Fruit fly (Drosophila melanogaster) whole organism, adult: Measurements from ENCODE around the gene bcn92.

ENCODE experiments used
- CG11617 ChIP-seq: fragments of 200-800 bp; sonication (Bioruptor generic); optimal IDR thresholded peaks from 2 replicates; lab custom pipeline; 2017; ENCODE audit warnings: mild to moderate bottlenecking, missing biosample characterization, missing genetic modification reagents, missing genetic modification characterization
- CG12768 ChIP-seq: fragments of 200-800 bp; sonication (Bioruptor generic); optimal IDR thresholded peaks from 2 replicates; lab custom pipeline; 2017; ENCODE audit warnings: missing biosample characterization, missing genetic modification characterization, mild to moderate bottlenecking, moderate library complexity, missing genetic modification reagents
- CG14711 ChIP-seq: fragments of 200-800 bp; sonication (Bioruptor generic); optimal IDR thresholded peaks from 2 replicates; lab custom pipeline; 2018; ENCODE audit warnings: missing biosample characterization, mild to moderate bottlenecking, missing genetic modification characterization, moderate library complexity
- CG1620 ChIP-seq: fragments of 200-800 bp; sonication (Bioruptor generic); optimal IDR thresholded peaks from 2 replicates; lab custom pipeline; 2016; ENCODE audit warnings: missing biosample characterization, missing genetic modification characterization
- CG33017 ChIP-seq: fragments of 200-800 bp; sonication (Bioruptor generic); optimal IDR thresholded peaks from 2 replicates; lab custom pipeline; 2018; ENCODE audit warnings: missing biosample characterization, mild to moderate bottlenecking, missing genetic modification characterization, moderate library complexity
- CG5204 ChIP-seq: fragments of 200-800 bp; sonication (Bioruptor generic); optimal IDR thresholded peaks from 2 replicates; lab custom pipeline; 2016; ENCODE audit warnings: missing biosample characterization, missing genetic modification characterization
- CG7045 ChIP-seq: fragments of 200-800 bp; sonication (Bioruptor generic); optimal IDR thresholded peaks from 2 replicates; lab custom pipeline; 2017; ENCODE audit warnings: missing biosample characterization, mild to moderate bottlenecking, missing genetic modification characterization
- CG7101 ChIP-seq: fragments of 200-800 bp; sonication (Bioruptor generic); optimal IDR thresholded peaks from 2 replicates; lab custom pipeline; 2018; ENCODE audit warnings: missing biosample characterization, mild to moderate bottlenecking, missing genetic modification characterization, moderate library complexity
- Clk ChIP-seq: fragments of 200-800 bp; sonication (Bioruptor generic); optimal IDR thresholded peaks from 2 replicates; lab custom pipeline; 2017; ENCODE audit warnings: missing biosample characterization, missing genetic modification characterization
- Crg-1 ChIP-seq: fragments of 200-800 bp; sonication (Bioruptor generic); optimal IDR thresholded peaks from 2 replicates; lab custom pipeline; 2016; ENCODE audit warnings: missing biosample characterization, missing genetic modification characterization
- Hr96 ChIP-seq: fragments of 200-800 bp; sonication (Bioruptor generic); optimal IDR thresholded peaks from 2 replicates; lab custom pipeline; 2016; ENCODE audit warnings: missing biosample characterization, missing genetic modification characterization
- Mnt ChIP-seq: fragments of 200-800 bp; sonication (Bioruptor generic); optimal IDR thresholded peaks from 2 replicates; lab custom pipeline; 2016; ENCODE audit warnings: missing biosample characterization, mild to moderate bottlenecking, missing genetic modification characterization
- bab1 ChIP-seq: fragments of 200-800 bp; sonication (Bioruptor generic); optimal IDR thresholded peaks from 3 replicates; lab custom pipeline; 2019; ENCODE audit warnings: missing biosample characterization, mild to moderate bottlenecking, missing genetic modification characterization, moderate library complexity
- cic ChIP-seq: fragments of 200-800 bp; sonication (Bioruptor generic); optimal IDR thresholded peaks from 2 replicates; lab custom pipeline; 2017; ENCODE audit warnings: missing biosample characterization, mild to moderate bottlenecking, missing genetic modification characterization, moderate library complexity
- cnc ChIP-seq, 2 experiments: fragments of >200 bp; optimal IDR thresholded peaks; 2 replicates each; lab custom pipeline; 2017
- kay ChIP-seq: fragments of 200-800 bp; sonication (Bioruptor generic); peaks from one replicate; lab custom pipeline; 2016; ENCODE audit warnings: missing biosample characterization, missing genetic modification characterization, borderline replicate concordance
- ovo ChIP-seq: fragments of 200-800 bp; sonication (Bioruptor generic); optimal IDR thresholded peaks from 2 replicates; lab custom pipeline; 2016; ENCODE audit warnings: missing biosample characterization, missing genetic modification characterization
- pad ChIP-seq: fragments of 200-800 bp; sonication (Bioruptor generic); optimal IDR thresholded peaks from 3 replicates; lab custom pipeline; 2017; ENCODE audit warnings: missing biosample characterization, missing genetic modification characterization, mild to moderate bottlenecking, moderate library complexity, missing genetic modification reagents
- tj ChIP-seq: fragments of 200-800 bp; sonication (Bioruptor generic); optimal IDR thresholded peaks from 3 replicates; lab custom pipeline; 2017; ENCODE audit warnings: missing biosample characterization, mild to moderate bottlenecking, missing genetic modification characterization, moderate library complexity
- toe ChIP-seq: fragments of 200-800 bp; sonication (Bioruptor generic); optimal IDR thresholded peaks from 2 replicates; lab custom pipeline; 2016; ENCODE audit warnings: missing biosample characterization, missing genetic modification characterization

Gene bcn92

dm6 chrX:2149478-2149877, at the start of gene bcn92:
Gene bcn92 (minus strand): TSS chrX:2149647.
- TF ChIP-seq bab1 (GFP tag; lab: Kevin White, UChicago) (peak; percentile 57), toe (GFP tag; lab: Kevin White, UChicago) (peak; percentile 42), tj (GFP tag; lab: Kevin White, UChicago) (peak; percentile 17), CG7101 (tag; lab: Kevin White, UChicago) (peak; percentile 44), CG7045 (GFP tag; lab: Kevin White, UChicago) (no peak), Crg-1 (GFP tag; lab: Kevin White, UChicago) (peak; percentile 30), CG14711 (tag; lab: Kevin White, UChicago) (peak; percentile 53), ovo (GFP tag; lab: Kevin White, UChicago) (peak; percentile 10), CG11617 (peak; percentile 48), Mnt (GFP tag; lab: Kevin White, UChicago) (peak; percentile 92), CG12768 (GFP tag; lab: Kevin White, UChicago) (no peak), pad (GFP tag; lab: Kevin White, UChicago) (no peak), CG1620 (peak; percentile 55)

dm6 chrX:2198272-2198571, 48.8 kb upstream of the bcn92 start:
- no peak for TF ChIP-seq ovo (GFP tag; lab: Kevin White, UChicago)
- TF ChIP-seq cic (GFP tag; lab: Kevin White, UChicago), result no peak
- no peak for TF ChIP-seq CG5204
- no peak for TF ChIP-seq CG14711 (tag; lab: Kevin White, UChicago)
- no peak for TF ChIP-seq kay (GFP tag; lab: Kevin White, UChicago)

- TF ChIP-seq cnc (optimal IDR thresholded peaks at IDR 0.05; lab: Kevin White, UChicago), result no peak
- no peak for TF ChIP-seq ovo (GFP tag; lab: Kevin White, UChicago)
- TF ChIP-seq Crg-1 (GFP tag; lab: Kevin White, UChicago), result no peak
- TF ChIP-seq tj (GFP tag; lab: Kevin White, UChicago), result no peak
- no peak for TF ChIP-seq CG33017 (tag; lab: Kevin White, UChicago)
- TF ChIP-seq CG7045 (GFP tag; lab: Kevin White, UChicago), result no peak
- no peak for TF ChIP-seq CG7101 (tag; lab: Kevin White, UChicago)
- no peak for TF ChIP-seq bab1 (GFP tag; lab: Kevin White, UChicago)
- no peak for TF ChIP-seq pad (GFP tag; lab: Kevin White, UChicago)
- no peak for TF ChIP-seq CG14711 (tag; lab: Kevin White, UChicago)
- TF ChIP-seq CG5204, result no peak
- no peak for TF ChIP-seq CG1620
These were observed 48.2 kb upstream of the bcn92 start for dm6 chrX:2197414-2198271.

DNA sequence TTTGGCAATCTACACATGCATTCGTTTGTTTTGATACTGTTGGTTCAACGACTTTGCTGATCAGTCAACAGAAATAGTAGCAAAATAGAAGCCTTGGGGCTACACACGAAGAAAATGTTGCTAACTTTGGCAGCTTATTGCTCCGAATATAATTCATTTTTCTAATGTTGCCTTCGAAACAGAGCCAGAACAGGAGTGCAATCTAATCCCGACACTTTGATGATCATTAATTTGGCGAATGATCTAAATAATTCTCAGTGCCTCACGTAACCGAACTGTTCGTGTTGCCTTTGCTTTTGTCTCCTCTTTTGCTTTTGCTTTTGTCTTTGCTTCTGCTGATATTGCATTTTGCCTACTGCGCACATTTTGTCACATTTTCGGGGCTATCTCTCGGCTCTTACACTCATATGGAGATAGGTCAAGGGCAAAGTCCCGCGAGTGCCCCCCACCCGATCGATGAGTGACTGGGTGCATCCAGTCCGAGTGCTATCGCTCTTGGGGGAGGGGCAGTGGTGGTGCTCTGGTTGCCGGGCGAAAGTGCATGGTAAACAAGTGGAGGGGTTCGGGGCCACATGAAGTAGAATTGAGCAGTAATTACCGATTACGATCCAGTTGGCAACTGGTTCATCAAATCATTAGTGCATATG, 46.8 kb upstream of the bcn92 start:
- TF ChIP-seq ovo (GFP tag; lab: Kevin White, UChicago), result no peak
- TF ChIP-seq cic (GFP tag; lab: Kevin White, UChicago), result no peak
- peak; percentile 25 for TF ChIP-seq CG11617
- TF ChIP-seq CG33017 (tag; lab: Kevin White, UChicago), result no peak
- no peak for TF ChIP-seq kay (GFP tag; lab: Kevin White, UChicago)
- TF ChIP-seq Clk, result no peak
- TF ChIP-seq cnc (optimal IDR thresholded peaks at IDR 0.05; lab: Kevin White, UChicago), result no peak
- TF ChIP-seq CG5204, result no peak
- peak; percentile 27 for TF ChIP-seq pad (GFP tag; lab: Kevin White, UChicago)
- peak; percentile 71 for TF ChIP-seq CG14711 (tag; lab: Kevin White, UChicago)
- no peak for TF ChIP-seq toe (GFP tag; lab: Kevin White, UChicago)
- TF ChIP-seq CG7101 (tag; lab: Kevin White, UChicago), result peak; percentile 71
- no peak for TF ChIP-seq Mnt (GFP tag; lab: Kevin White, UChicago)
- TF ChIP-seq Crg-1 (GFP tag; lab: Kevin White, UChicago), result no peak
- TF ChIP-seq CG12768 (GFP tag; lab: Kevin White, UChicago), result no peak
- peak; percentile 90 for TF ChIP-seq bab1 (GFP tag; lab: Kevin White, UChicago)
- TF ChIP-seq Hr96 (GFP tag; lab: Kevin White, UChicago), result peak; percentile 41
- TF ChIP-seq CG7045 (GFP tag; lab: Kevin White, UChicago), result no peak
- peak; percentile 90 for TF ChIP-seq tj (GFP tag; lab: Kevin White, UChicago)
- TF ChIP-seq CG1620, result no peak

DNA sequence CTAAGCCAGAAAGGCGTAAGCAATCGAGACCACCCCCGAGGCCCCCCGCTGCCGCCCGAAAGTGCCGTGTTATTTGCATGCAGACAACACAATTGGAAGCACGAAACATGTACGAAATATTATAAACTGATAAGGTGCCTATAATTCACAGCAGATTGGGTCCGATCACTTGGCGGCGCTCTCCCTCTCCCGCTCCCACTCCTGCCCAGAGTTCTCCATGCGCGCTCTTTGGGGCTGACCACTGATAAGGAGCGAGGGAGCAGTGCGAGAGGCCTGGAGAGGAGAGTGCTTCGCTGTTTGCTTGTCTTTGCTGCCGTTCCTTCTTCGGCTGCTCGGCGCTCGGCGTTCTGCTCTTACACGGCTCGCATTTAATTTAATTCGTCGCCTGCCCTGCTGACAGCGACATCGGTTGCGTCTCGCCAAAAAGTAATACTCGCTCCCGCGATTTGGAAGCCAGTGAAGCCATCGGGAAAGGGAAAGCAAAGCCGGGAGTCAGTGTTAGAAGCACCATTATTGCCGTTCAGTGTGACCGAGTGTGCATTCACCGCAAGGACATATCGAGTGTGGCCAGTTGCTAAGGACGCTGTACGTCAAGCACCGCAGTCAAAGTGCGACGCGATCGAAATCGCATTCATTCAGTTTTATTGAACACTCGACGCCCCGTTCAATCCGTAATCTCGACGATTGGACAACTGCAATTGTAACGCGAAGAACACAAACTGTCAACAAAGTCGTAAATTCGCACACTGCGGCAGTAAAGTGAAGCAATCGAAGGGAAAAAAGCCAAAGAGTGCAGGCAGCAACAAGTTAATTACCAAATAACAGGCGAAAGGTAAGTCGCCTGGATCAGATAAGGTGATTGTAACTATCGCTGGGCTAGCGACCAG, 45.0 kb upstream of the bcn92 start:
- TF ChIP-seq Clk (no peak), cic (GFP tag; lab: Kevin White, UChicago) (peak; percentile 81), pad (GFP tag; lab: Kevin White, UChicago) (peak; percentile 92), CG1620 (peak; percentile 13), toe (GFP tag; lab: Kevin White, UChicago) (no peak), tj (GFP tag; lab: Kevin White, UChicago) (peak; percentile 46), Mnt (GFP tag; lab: Kevin White, UChicago) (peak; percentile 34), ovo (GFP tag; lab: Kevin White, UChicago) (peak; percentile 37)
